Worm (Caenorhabditis elegans) whole organism, L1 larva: ENCODE data around the gene F35H10.6.

Experiments used
- nhr-11 ChIP-seq: fragments of 150-350 bp; optimal IDR thresholded peaks from 2 replicates; lab custom pipeline; 2014; ENCODE audit warnings: missing biosample characterization, missing genetic modification characterization
- unc-130 ChIP-seq: fragments of 150-350 bp; optimal IDR thresholded peaks from 2 replicates; lab custom pipeline; 2017; ENCODE audit warnings: missing biosample characterization, missing genetic modification characterization, inconsistent platforms
- zip-4 ChIP-seq: fragments of 200-800 bp; sonication (Bioruptor generic); optimal IDR thresholded peaks from 2 replicates; lab custom pipeline; 2018; ENCODE audit warnings: mild to moderate bottlenecking, missing genetic modification characterization, moderate library complexity, missing compliant biosample characterization

ce11 chrIV:8276609-8277008 lies 23.1 kb upstream of the F35H10.6 start, which contains the start of gene K07H8.12:
- no peak for TF ChIP-seq zip-4
- TF ChIP-seq nhr-11, result no peak
- no peak for TF ChIP-seq unc-130 (tag; lab: Kevin White, UChicago)
